Worm (Caenorhabditis elegans): ENCODE data around the gene oac-42.
A peak's percentile ranks its signal among the peaks of the same experiment; 100 is the strongest.

oac-42 gene

ce11 chrV:15880705-15881104 is 3.9 kb downstream of the oac-42 start (continued):
- TF ChIP-seq rbr-2 (tag; optimal IDR thresholded peaks at IDR 0.05) (peak; percentile 0), ceh-62 (tag; optimal IDR thresholded peaks at IDR 0.05) (no peak), snpc-1.2 (GFP tag; IDR thresholded peaks at IDR 0.05) (no peak), daf-16 (GFP tag; optimal IDR thresholded peaks at IDR 0.05) (no peak), daf-16 (tag; optimal IDR thresholded peaks at IDR 0.05) (peak; percentile 61), T20F7.1 (GFP tag; optimal IDR thresholded peaks at IDR 0.05) (peak; percentile 20), nhr-237 (tag; optimal IDR thresholded peaks at IDR 0.05) (no peak), unc-130 (GFP tag; optimal IDR thresholded peaks at IDR 0.05) (no peak), daf-19 (GFP tag; conservative IDR thresholded peaks at IDR 0.05) (no peak), mxl-3 (GFP tag; optimal IDR thresholded peaks at IDR 0.05) (no peak), nhr-10 (tag; optimal IDR thresholded peaks at IDR 0.05) (no peak), hif-1 (tag; optimal IDR thresholded peaks at IDR 0.05) (peak in 1 of 2 experiments; percentile 37), Y48G9A.11 (GFP tag; IDR thresholded peaks at IDR 0.05) (no peak), fos-1 (tag; optimal IDR thresholded peaks at IDR 0.05) (no peak), zfp-2 (tag; optimal IDR thresholded peaks at IDR 0.05) (no peak), nhr-77 (tag; optimal IDR thresholded peaks at IDR 0.05) (peak; percentile 75), F37D6.2 (tag; optimal IDR thresholded peaks at IDR 0.05) (no peak), duxl-1 (tag; optimal IDR thresholded peaks at IDR 0.05; ENCODE audit: poor library complexity) (no peak), ceh-28 (tag; optimal IDR thresholded peaks at IDR 0.05) (no peak), arid-1 (GFP tag; conservative IDR thresholded peaks at IDR 0.05) (no peak), F10B5.3 (tag; optimal IDR thresholded peaks at IDR 0.05) (no peak)

DNA sequence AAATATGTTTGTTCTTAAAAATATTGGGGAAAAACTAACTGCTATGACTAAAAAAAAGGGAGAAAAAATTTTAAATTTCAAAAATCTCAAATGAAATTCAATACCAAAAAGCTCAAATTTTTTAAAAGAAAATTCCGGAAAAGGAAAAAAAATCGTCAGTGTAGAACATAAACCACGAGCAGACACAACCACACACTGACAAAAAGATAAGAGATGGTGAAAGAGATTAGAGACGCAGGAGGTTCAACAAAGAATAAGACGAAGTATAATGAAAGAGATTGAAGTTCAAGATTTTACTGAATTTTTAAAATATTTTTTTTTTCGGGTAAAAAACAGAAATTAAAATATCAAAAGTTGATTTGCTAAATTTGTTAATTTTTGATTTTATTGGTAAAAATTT is 4.6 kb downstream of the oac-42 start:
- TF ChIP-seq ztf-11 (tag; optimal IDR thresholded peaks at IDR 0.05) (no peak), nhr-25 (tag; optimal IDR thresholded peaks at IDR 0.05; ENCODE audit: borderline replicate concordance, insufficient read depth) (no peak), daf-16 (GFP tag; optimal IDR thresholded peaks at IDR 0.05) (no peak), daf-16 (tag; optimal IDR thresholded peaks at IDR 0.05) (peak; percentile 26), hlh-30 (tag; optimal IDR thresholded peaks at IDR 0.05; ENCODE audit: insufficient read depth) (peak; percentile 40), hlh-11 (tag; optimal IDR thresholded peaks at IDR 0.05) (peak; percentile 6), dmd-6 (GFP tag; IDR thresholded peaks at IDR 0.05) (peak; percentile 82), lsy-2 (tag; optimal IDR thresholded peaks at IDR 0.05) (peak in 1 of 2 experiments; percentile 14), lin-38 (GFP tag; IDR thresholded peaks at IDR 0.05) (no peak), nhr-28 (tag; optimal IDR thresholded peaks at IDR 0.05) (peak; percentile 81), pqm-1 (tag; optimal IDR thresholded peaks at IDR 0.05) (peak; percentile 59), mep-1 (tag; optimal IDR thresholded peaks at IDR 0.05) (peak; percentile 16), aha-1 (tag) (no peak), dve-1 (tag; optimal IDR thresholded peaks at IDR 0.05; ENCODE audit: insufficient read depth) (peak; percentile 55), Y5F2A.4 (GFP tag; optimal IDR thresholded peaks at IDR 0.05) (no peak), mdl-1 (tag; optimal IDR thresholded peaks at IDR 0.05) (peak in 1 of 2 experiments; percentile 36)

DNA sequence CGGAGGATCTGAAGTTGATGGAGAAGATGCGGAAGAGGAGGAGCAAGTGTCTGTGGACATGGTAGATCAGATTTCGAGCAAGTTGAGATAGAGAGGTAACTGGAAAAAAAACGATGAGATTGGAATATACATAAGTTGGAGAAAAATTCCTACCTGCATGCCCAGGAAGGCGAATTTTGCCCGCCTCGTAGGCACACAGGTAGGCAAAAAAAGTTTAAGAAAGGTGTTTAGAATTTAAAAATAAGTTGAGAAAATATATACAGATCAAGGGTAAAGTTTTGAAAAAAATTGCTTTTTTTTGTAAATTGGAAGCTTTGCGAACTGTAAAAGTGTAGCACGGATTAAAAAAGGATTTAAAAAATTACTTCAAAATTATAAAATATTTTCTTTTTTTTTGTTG is 5.1 kb downstream of the oac-42 start, which contains the start of gene nhr-84:
Gene nhr-84 (minus strand): TSS at position 101 of the 400 bp plus-strand sequence.
- TF ChIP-seq lin-13 (GFP tag; optimal IDR thresholded peaks at IDR 0.05) (no peak), arid-1 (GFP tag; conservative IDR thresholded peaks at IDR 0.05) (no peak), ztf-11 (tag; optimal IDR thresholded peaks at IDR 0.05) (no peak)

DNA sequence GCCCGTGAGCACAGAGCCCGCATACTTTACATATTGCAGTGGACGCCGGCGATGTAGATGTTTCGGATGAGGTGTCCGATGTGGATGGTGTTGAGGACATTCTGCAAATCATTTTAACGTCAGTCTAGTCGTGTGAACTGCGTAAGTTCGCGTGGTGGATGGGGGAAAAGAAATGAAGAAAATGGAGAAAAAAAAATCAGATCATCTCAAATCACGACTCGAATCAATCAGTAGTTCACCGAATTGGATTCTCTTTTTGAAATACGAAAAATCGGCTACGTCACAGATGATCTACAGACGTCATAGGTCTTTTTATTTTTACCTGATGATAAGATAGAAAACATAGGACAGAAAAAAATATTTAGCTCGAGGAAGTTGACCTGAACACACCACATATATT is 8.3 kb downstream of the oac-42 start, which contains the start of gene nhr-102:
Gene nhr-102 (minus strand): TSS at position 101 of the 400 bp plus-strand sequence.
- TF ChIP-seq unc-39 (tag; optimal IDR thresholded peaks at IDR 0.05) (no peak), nhr-237 (tag; optimal IDR thresholded peaks at IDR 0.05) (no peak), T26A8.4 (GFP tag; IDR thresholded peaks at IDR 0.05) (0 out of 2 replicates have a peak, but pooled peaks have one; percentile 26), lin-13 (GFP tag; optimal IDR thresholded peaks at IDR 0.05) (no peak), pqm-1 (tag; optimal IDR thresholded peaks at IDR 0.05) (no peak), dve-1 (tag; optimal IDR thresholded peaks at IDR 0.05; ENCODE audit: insufficient read depth) (peak; percentile 2), snpc-4 (tag; optimal IDR thresholded peaks at IDR 0.05) (no peak), unc-130 (GFP tag; optimal IDR thresholded peaks at IDR 0.05) (no peak), lsy-2 (tag; optimal IDR thresholded peaks at IDR 0.05) (no peak), hlh-11 (tag; optimal IDR thresholded peaks at IDR 0.05) (no peak), Y75B8A.6 (GFP tag; IDR thresholded peaks at IDR 0.05) (no peak), Y105C5A.15 (GFP tag; IDR thresholded peaks at IDR 0.05) (no peak), lin-38 (GFP tag; IDR thresholded peaks at IDR 0.05) (no peak)
